Worm (Caenorhabditis elegans): ENCODE measurements around the gene F16F9.1.

ce11 chrX:8418382-8418781 lies 27.8 kb upstream of the F16F9.1 start, which contains the start of gene spp-13:
- TF ChIP-seq dve-1 (tag; optimal IDR thresholded peaks at IDR 0.05; ENCODE audit: insufficient read depth) = no peak
- TF ChIP-seq nhr-237 (tag; optimal IDR thresholded peaks at IDR 0.05) = no peak
- no peak for TF ChIP-seq jun-1 (tag; optimal IDR thresholded peaks at IDR 0.05)
- TF ChIP-seq F49E8.2 (tag; optimal IDR thresholded peaks at IDR 0.05; ENCODE audit: borderline replicate concordance) = no peak
- no peak for TF ChIP-seq aha-1 (tag)
